Fruit fly (Drosophila melanogaster) whole organism, prepupa: Measurements from ENCODE around the gene Sumo.

Experiments used
- CG10669 ChIP-seq: fragments of 200-800 bp; sonication (Bioruptor generic); optimal IDR thresholded peaks from 3 replicates; lab custom pipeline; 2018; ENCODE audit warnings: missing biosample characterization, mild to moderate bottlenecking, missing genetic modification characterization, moderate library complexity
- CG11762 ChIP-seq: fragments of 200-800 bp; sonication (Bioruptor generic); optimal IDR thresholded peaks from 3 replicates; lab custom pipeline; 2016; ENCODE audit warnings: missing biosample characterization, missing genetic modification characterization; ENCODE audit not compliant: insufficient read depth
- CG11902 ChIP-seq: fragments of 200-800 bp; sonication (Bioruptor generic); optimal IDR thresholded peaks from 3 replicates; lab custom pipeline; 2016; ENCODE audit warnings: missing biosample characterization, missing genetic modification characterization
- CG15336 ChIP-seq: fragments of 200-800 bp; sonication (Bioruptor generic); IDR thresholded peaks from 2 replicates; pipeline ENCODE4 v1.3.6; 2022; ENCODE audit warnings: missing biosample characterization, missing genetic modification characterization
- CG1621 ChIP-seq: fragments of 200-800 bp; sonication (Bioruptor generic); optimal IDR thresholded peaks from 3 replicates; lab custom pipeline; 2018; ENCODE audit warnings: missing biosample characterization, mild to moderate bottlenecking, missing genetic modification characterization
- CG16779 ChIP-seq: fragments of 200-800 bp; sonication (Bioruptor generic); optimal IDR thresholded peaks from 3 replicates; lab custom pipeline; 2017; ENCODE audit warnings: missing biosample characterization, mild to moderate bottlenecking, missing genetic modification characterization
- CG31627 ChIP-seq: fragments of 200-800 bp; sonication (Bioruptor generic); optimal IDR thresholded peaks from 3 replicates; lab custom pipeline; 2016; ENCODE audit warnings: missing biosample characterization, missing genetic modification characterization
- CG32006 ChIP-seq: fragments of 200-800 bp; sonication (Bioruptor generic); optimal IDR thresholded peaks from 3 replicates; lab custom pipeline; 2017; ENCODE audit warnings: missing biosample characterization, mild to moderate bottlenecking, missing genetic modification characterization
- CG34406 ChIP-seq: fragments of 200-800 bp; sonication (Bioruptor generic); optimal IDR thresholded peaks from 3 replicates; lab custom pipeline; 2016; ENCODE audit warnings: missing biosample characterization, missing genetic modification characterization
- CG3919 ChIP-seq: fragments of 200-800 bp; sonication (Bioruptor generic); optimal IDR thresholded peaks from 3 replicates; lab custom pipeline; 2016; ENCODE audit warnings: missing biosample characterization, missing genetic modification characterization
- CG6163 ChIP-seq: fragments of 200-800 bp; sonication (Bioruptor generic); IDR thresholded peaks from 3 replicates; pipeline ENCODE4 v1.3.6; 2022; ENCODE audit warnings: missing biosample characterization, missing genetic modification characterization
- CG6276 ChIP-seq: fragments of 200-800 bp; sonication (Bioruptor generic); optimal IDR thresholded peaks from 2 replicates; lab custom pipeline; 2017; ENCODE audit warnings: missing biosample characterization, mild to moderate bottlenecking, missing genetic modification characterization
- CG6792 ChIP-seq: fragments of 200-800 bp; sonication (Bioruptor generic); optimal IDR thresholded peaks from 3 replicates; lab custom pipeline; 2016; ENCODE audit warnings: missing biosample characterization, missing genetic modification characterization
- CG6808 ChIP-seq: fragments of 200-800 bp; sonication (Bioruptor generic); optimal IDR thresholded peaks from 3 replicates; lab custom pipeline; 2017; ENCODE audit warnings: missing biosample characterization, missing genetic modification characterization, mild to moderate bottlenecking, moderate library complexity, missing genetic modification reagents
- CG8119 ChIP-seq: fragments of 200-800 bp; sonication (Bioruptor generic); IDR thresholded peaks from 3 replicates; pipeline ENCODE4 v1.3.6; 2022; ENCODE audit warnings: missing biosample characterization, missing genetic modification characterization
- CG8319 ChIP-seq: fragments of 200-800 bp; sonication (Bioruptor generic); optimal IDR thresholded peaks from 3 replicates; lab custom pipeline; 2016; ENCODE audit warnings: missing biosample characterization, missing genetic modification characterization
- CG9139 ChIP-seq: fragments of 200-800 bp; sonication (Bioruptor generic); optimal IDR thresholded peaks from 3 replicates; lab custom pipeline; 2017; ENCODE audit warnings: missing biosample characterization, mild to moderate bottlenecking, missing genetic modification characterization
- Eip78C ChIP-seq: fragments of 200-800 bp; sonication (Bioruptor generic); peaks from one replicate; lab custom pipeline; 2016; ENCODE audit warnings: missing biosample characterization, missing genetic modification characterization
- Eip93F ChIP-seq: fragments of 200-800 bp; sonication (Bioruptor generic); optimal IDR thresholded peaks from 2 replicates; lab custom pipeline; 2016; ENCODE audit warnings: missing biosample characterization, mild to moderate bottlenecking, missing genetic modification characterization
- Ets96B ChIP-seq: fragments of 200-800 bp; optimal IDR thresholded peaks from 2 replicates; lab custom pipeline; 2019; ENCODE audit warnings: missing biosample characterization, mild to moderate bottlenecking, missing genetic modification characterization, moderate library complexity
- Hr39 ChIP-seq: fragments of 200-800 bp; sonication (Bioruptor generic); optimal IDR thresholded peaks from 2 replicates; lab custom pipeline; 2016; ENCODE audit warnings: missing biosample characterization, missing genetic modification characterization
- Met ChIP-seq: fragments of 200-800 bp; sonication (Bioruptor generic); optimal IDR thresholded peaks from 3 replicates; lab custom pipeline; 2016; ENCODE audit warnings: missing biosample characterization, missing genetic modification characterization
- OdsH ChIP-seq: fragments of 200-800 bp; sonication (Bioruptor generic); optimal IDR thresholded peaks from 3 replicates; lab custom pipeline; 2016; ENCODE audit warnings: missing biosample characterization, missing genetic modification characterization
- Sox102F ChIP-seq: fragments of 200-800 bp; sonication (Bioruptor generic); optimal IDR thresholded peaks from 2 replicates; lab custom pipeline; 2016; ENCODE audit warnings: missing biosample characterization, mild to moderate bottlenecking, missing genetic modification characterization
- Sox14 ChIP-seq: fragments of 200-800 bp; sonication (Bioruptor generic); optimal IDR thresholded peaks from 3 replicates; lab custom pipeline; 2016; ENCODE audit warnings: missing biosample characterization, missing genetic modification characterization
- acj6 ChIP-seq: fragments of 200-800 bp; sonication (Bioruptor generic); optimal IDR thresholded peaks from 3 replicates; lab custom pipeline; 2016; ENCODE audit warnings: missing biosample characterization, missing genetic modification characterization
- cyc ChIP-seq: fragments of 200-800 bp; sonication (Bioruptor generic); optimal IDR thresholded peaks from 3 replicates; lab custom pipeline; 2016; ENCODE audit warnings: missing biosample characterization, missing genetic modification characterization
- dac ChIP-seq: fragments of 200-800 bp; sonication (Bioruptor generic); optimal IDR thresholded peaks from 2 replicates; lab custom pipeline; 2017; ENCODE audit warnings: missing biosample characterization, mild to moderate bottlenecking, missing genetic modification characterization
- dsx ChIP-seq: fragments of 200-800 bp; optimal IDR thresholded peaks from 3 replicates; lab custom pipeline; 2019; ENCODE audit warnings: missing biosample characterization, mild to moderate bottlenecking, missing genetic modification characterization, moderate library complexity; ENCODE audit not compliant: poor library complexity, severe bottlenecking
- eg ChIP-seq: fragments of 200-800 bp; sonication (Bioruptor generic); IDR thresholded peaks from 3 replicates; pipeline ENCODE4 v1.3.6; 2022; ENCODE audit warnings: missing biosample characterization, missing genetic modification characterization
- esn ChIP-seq: fragments of 200-800 bp; sonication (Bioruptor generic); optimal IDR thresholded peaks from 2 replicates; lab custom pipeline; 2016; ENCODE audit warnings: missing biosample characterization, mild to moderate bottlenecking, missing genetic modification characterization, moderate library complexity
- fd59A ChIP-seq: fragments of 200-800 bp; sonication (Bioruptor generic); optimal IDR thresholded peaks from 2 replicates; lab custom pipeline; 2017; ENCODE audit warnings: missing biosample characterization, mild to moderate bottlenecking, missing genetic modification characterization, missing genetic modification reagents
- fd85E ChIP-seq: fragments of 200-800 bp; sonication (Bioruptor generic); optimal IDR thresholded peaks from 3 replicates; lab custom pipeline; 2016; ENCODE audit warnings: missing biosample characterization, missing genetic modification characterization
- fkh ChIP-seq: fragments of 200-800 bp; sonication (Bioruptor generic); optimal IDR thresholded peaks from 3 replicates; lab custom pipeline; 2017; ENCODE audit warnings: missing biosample characterization, mild to moderate bottlenecking, missing genetic modification characterization, moderate library complexity
- net ChIP-seq: fragments of 200-800 bp; sonication (Bioruptor generic); optimal IDR thresholded peaks from 3 replicates; lab custom pipeline; 2016; ENCODE audit warnings: missing biosample characterization, missing genetic modification characterization
- pdm3 ChIP-seq: fragments of 200-800 bp; sonication (Bioruptor generic); optimal IDR thresholded peaks from 3 replicates; lab custom pipeline; 2016; ENCODE audit warnings: missing biosample characterization, missing genetic modification characterization
- salr ChIP-seq, 2 experiments: fragments of 200-800 bp; sonication (Bioruptor generic); optimal IDR thresholded peaks; 3 replicates each; lab custom pipeline; 2016 to 2018; ENCODE audit warnings: missing biosample characterization in 2 of 2, missing genetic modification characterization in 2 of 2, mild to moderate bottlenecking in 1 of 2
- spab ChIP-seq: fragments of 200-800 bp; sonication (Bioruptor generic); optimal IDR thresholded peaks from 2 replicates; lab custom pipeline; 2017; ENCODE audit warnings: missing biosample characterization, mild to moderate bottlenecking, missing genetic modification characterization, missing genetic modification reagents
- ss ChIP-seq, 2 experiments: fragments of 200-800 bp; sonication (Bioruptor generic); optimal IDR thresholded peaks; 2 replicates in 1 of 2; 3 replicates in 1 of 2; lab custom pipeline; 2017 to 2018; ENCODE audit warnings: mild to moderate bottlenecking in 2 of 2, missing biosample characterization in 2 of 2, missing genetic modification characterization in 2 of 2, moderate library complexity in 1 of 2
- svp ChIP-seq: fragments of 200-800 bp; sonication (Bioruptor generic); peaks from one replicate; lab custom pipeline; 2016; ENCODE audit warnings: missing biosample characterization, missing genetic modification characterization
- topi ChIP-seq: fragments of 200-800 bp; sonication (Bioruptor generic); optimal IDR thresholded peaks from 3 replicates; lab custom pipeline; 2016; ENCODE audit warnings: missing biosample characterization, missing genetic modification characterization
- vri ChIP-seq: fragments of 200-800 bp; sonication (Bioruptor generic); optimal IDR thresholded peaks from 3 replicates; lab custom pipeline; 2016; ENCODE audit warnings: missing biosample characterization, mild to moderate bottlenecking, missing genetic modification characterization

The Sumo gene

dm6 chr2L:6968013-6968517 lies 621 bp upstream of the Sumo start (continued):
- TF ChIP-seq vri (GFP tag; lab: Kevin White, UChicago) = no peak
- no peak for TF ChIP-seq Met (GFP tag; lab: Kevin White, UChicago)
- no peak for TF ChIP-seq Sox102F (GFP tag; lab: Kevin White, UChicago)
- TF ChIP-seq CG11902 (GFP tag; lab: Kevin White, UChicago) = no peak
- TF ChIP-seq CG10669 = no peak
- no peak for TF ChIP-seq salr (GFP tag; optimal IDR thresholded peaks at IDR 0.05; lab: Kevin White, UChicago)
- no peak for TF ChIP-seq fd85E (GFP tag; lab: Kevin White, UChicago)
- TF ChIP-seq CG8119 (GFP tag; lab: Robert Waterston, UW) = no peak; the same call in 2 of the 3 replicates
- peak; percentile 30 for TF ChIP-seq CG1621 (tag; lab: Kevin White, UChicago)
- TF ChIP-seq Eip93F (GFP tag; lab: Kevin White, UChicago) = no peak
- TF ChIP-seq eg (GFP tag; lab: Robert Waterston, UW) = peak; percentile 56; the same call in 2 of the 3 replicates

dm6 chr2L:6966309-6966708 lies 1.1 kb downstream of the Sumo start:
- TF ChIP-seq CG11762 (GFP tag; lab: Kevin White, UChicago) (no peak), CG1621 (tag; lab: Kevin White, UChicago) (peak; percentile 71), CG6808 (GFP tag; lab: Kevin White, UChicago) (peak; percentile 36), fd59A (no peak), ss (GFP tag; optimal IDR thresholded peaks at IDR 0.05; lab: Kevin White, UChicago) (peak; percentile 18 to 28), dsx (GFP tag; lab: Kevin White, UChicago) (peak; percentile 50)

dm6 chr2L:6964632-6965031 lies 2.8 kb downstream of the Sumo start:
- TF ChIP-seq spab (no peak), topi (GFP tag; lab: Kevin White, UChicago) (no peak), Eip78C (GFP tag; lab: Kevin White, UChicago) (no peak), pdm3 (GFP tag; lab: Kevin White, UChicago) (no peak), fd59A (no peak), CG34406 (GFP tag; lab: Kevin White, UChicago) (no peak), ss (GFP tag; optimal IDR thresholded peaks at IDR 0.05; lab: Kevin White, UChicago) (no peak), CG15336 (no peak), svp (GFP tag; lab: Kevin White, UChicago) (no peak), Ets96B (tag; lab: Kevin White, UChicago) (no peak), CG11902 (GFP tag; lab: Kevin White, UChicago) (no peak), CG11762 (GFP tag; lab: Kevin White, UChicago) (no peak), dac (no peak), CG16779 (no peak), esn (GFP tag; lab: Kevin White, UChicago) (no peak), CG1621 (tag; lab: Kevin White, UChicago) (no peak), Met (GFP tag; lab: Kevin White, UChicago) (no peak), acj6 (GFP tag; lab: Kevin White, UChicago) (no peak)

dm6 chr2L:6964022-6964434 lies 3.4 kb downstream of the Sumo start, which contains the start of the genes sip2 and Coprox:
TSS of gene sip2 (minus strand) at chr2L:6964074.
TSS of gene Coprox (plus strand) at chr2L:6964421.
- TF ChIP-seq esn (GFP tag; lab: Kevin White, UChicago) (peak; percentile 58), CG3919 (GFP tag; lab: Kevin White, UChicago) (no peak), CG8319 (GFP tag; lab: Kevin White, UChicago) (no peak), CG9139 (GFP tag; lab: Kevin White, UChicago) (no peak), CG34406 (GFP tag; lab: Kevin White, UChicago) (no peak), Ets96B (tag; lab: Kevin White, UChicago) (no peak), dsx (GFP tag; lab: Kevin White, UChicago) (peak; percentile 70), CG15336 (no peak; the same call in 1 of the 2 replicates), CG32006 (GFP tag; lab: Kevin White, UChicago) (no peak), dac (no peak), fd85E (GFP tag; lab: Kevin White, UChicago) (no peak), CG31627 (peak; percentile 5), CG11762 (GFP tag; lab: Kevin White, UChicago) (no peak), CG16779 (no peak), Eip78C (GFP tag; lab: Kevin White, UChicago) (peak; percentile 56), CG6163 (GFP tag; lab: Robert Waterston, UW) (peak; percentile 48; the same call in 1 of the 3 replicates), Eip93F (GFP tag; lab: Kevin White, UChicago) (peak; percentile 13), svp (GFP tag; lab: Kevin White, UChicago) (no peak), net (no peak), CG6792 (GFP tag; lab: Kevin White, UChicago) (peak; percentile 30), CG6276 (GFP tag; lab: Kevin White, UChicago) (no peak), Sox14 (GFP tag; lab: Kevin White, UChicago) (no peak), fkh (GFP tag; lab: Kevin White, UChicago) (peak; percentile 83), OdsH (GFP tag; lab: Kevin White, UChicago) (no peak), pdm3 (GFP tag; lab: Kevin White, UChicago) (no peak), CG6808 (GFP tag; lab: Kevin White, UChicago) (no peak), acj6 (GFP tag; lab: Kevin White, UChicago) (no peak), cyc (GFP tag; lab: Kevin White, UChicago) (peak; percentile 34), Hr39 (GFP tag; lab: Kevin White, UChicago) (no peak)
